Worm (Caenorhabditis elegans) whole organism, early embryonic: ENCODE measurements around the gene eol-1.

Source experiments
- B0310.2 ChIP-seq: sonication (generic microtip); optimal IDR thresholded peaks from 2 replicates; lab custom pipeline; 2016; ENCODE audit warnings: mild to moderate bottlenecking, missing genetic modification characterization, missing compliant biosample characterization
- F13C5.2 ChIP-seq: sonication (generic microtip); optimal IDR thresholded peaks from 2 replicates; lab custom pipeline; 2017; ENCODE audit warnings: mild to moderate bottlenecking, missing genetic modification characterization, inconsistent platforms, missing compliant biosample characterization
- aly-1 ChIP-seq: sonication (generic microtip); optimal IDR thresholded peaks from 2 replicates; lab custom pipeline; 2016; ENCODE audit warnings: missing genetic modification characterization, missing compliant biosample characterization
- ama-1 ChIP-seq: fragments of 150-350 bp; optimal IDR thresholded peaks from 2 replicates; lab custom pipeline; 2014
- ceh-13 ChIP-seq: fragments of 200-800 bp; sonication (Bioruptor generic); optimal IDR thresholded peaks from 2 replicates; lab custom pipeline; 2018; ENCODE audit warnings: mild to moderate bottlenecking, missing genetic modification characterization, missing compliant biosample characterization
- ceh-36 ChIP-seq: sonication (generic microtip); optimal IDR thresholded peaks from 2 replicates; lab custom pipeline; 2016; ENCODE audit warnings: missing genetic modification characterization, inconsistent platforms, missing compliant biosample characterization
- ets-7 ChIP-seq: sonication (generic microtip); optimal IDR thresholded peaks from 2 replicates; lab custom pipeline; 2016; ENCODE audit warnings: missing genotype, missing genetic modification characterization, missing compliant biosample characterization
- flt-1 ChIP-seq: fragments of 200-800 bp; sonication (Bioruptor generic); IDR thresholded peaks from 2 replicates; pipeline ENCODE4 v1.3.6; 2022; ENCODE audit warnings: missing genetic modification characterization, missing compliant biosample characterization
- hmbx-1 ChIP-seq: sonication (generic microtip); optimal IDR thresholded peaks from 2 replicates; lab custom pipeline; 2016; ENCODE audit warnings: mild to moderate bottlenecking, missing genetic modification characterization, missing compliant biosample characterization
- hmg-4 ChIP-seq: fragments of 200-800 bp; sonication (Bioruptor generic); optimal IDR thresholded peaks from 2 replicates; lab custom pipeline; 2018; ENCODE audit warnings: mild to moderate bottlenecking, missing genetic modification characterization, missing compliant biosample characterization
- hnd-1 ChIP-seq: sonication (generic microtip); optimal IDR thresholded peaks from 2 replicates; lab custom pipeline; 2016; ENCODE audit warnings: missing genetic modification characterization, missing compliant biosample characterization
- pes-1 ChIP-seq: fragments of 200-800 bp; sonication (Bioruptor generic); IDR thresholded peaks from 2 replicates; pipeline ENCODE4 v1.3.6; 2022; ENCODE audit warnings: missing genetic modification reagents, missing genetic modification characterization, missing compliant biosample characterization
- scrt-1 ChIP-seq: fragments of 200-800 bp; sonication (Bioruptor generic); IDR thresholded peaks from 2 replicates; pipeline ENCODE4 v1.3.6; 2022; ENCODE audit warnings: missing genetic modification characterization, missing compliant biosample characterization
- sea-1 ChIP-seq: fragments of 200-800 bp; sonication (Bioruptor generic); conservative IDR thresholded peaks from 2 replicates; pipeline ENCODE4 v1.3.6; 2022; ENCODE audit warnings: missing genetic modification characterization, missing compliant biosample characterization
- tbx-11 ChIP-seq: fragments of 200-800 bp; sonication (Bioruptor generic); IDR thresholded peaks from 2 replicates; pipeline ENCODE4 v1.3.6; 2022; ENCODE audit warnings: missing genetic modification characterization, missing compliant biosample characterization
- tbx-37 ChIP-seq: fragments of 200-800 bp; sonication (Bioruptor generic); conservative IDR thresholded peaks from 2 replicates; pipeline ENCODE4 v1.3.6; 2022; ENCODE audit warnings: missing genetic modification reagents, missing genetic modification characterization, missing compliant biosample characterization
- tra-4 ChIP-seq: sonication (generic microtip); optimal IDR thresholded peaks from 2 replicates; lab custom pipeline; 2017; ENCODE audit warnings: missing genetic modification characterization, missing compliant biosample characterization

Gene eol-1

DNA sequence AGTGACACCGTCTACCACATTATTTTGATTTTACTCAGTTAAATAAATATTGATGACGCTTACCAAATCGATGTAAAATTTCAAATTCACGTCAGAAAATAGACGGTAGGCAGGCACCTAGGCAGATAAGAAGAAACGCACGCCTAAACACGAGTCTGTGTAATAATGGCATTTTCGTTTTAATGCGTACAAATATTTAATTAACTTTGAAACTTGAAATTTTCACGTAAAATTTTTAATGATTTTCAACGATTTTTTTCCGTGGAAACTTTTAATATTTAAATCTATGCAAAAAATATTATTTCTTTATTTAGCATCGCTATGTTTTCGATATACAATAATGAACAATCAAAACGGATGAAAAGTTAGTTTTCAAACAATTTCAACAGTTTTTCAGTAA is 49.5 kb downstream of the eol-1 start, which contains the start of gene C06B3.16:
TSS of gene C06B3.16 (plus strand) at position 301 of the 400 bp plus-strand sequence.
- no peak for TF ChIP-seq flt-1 (GFP tag; lab: Robert Waterston, UW)
- no peak for TF ChIP-seq tra-4 (tag; lab: Kevin White, UChicago)
- no peak for TF ChIP-seq pes-1 (GFP tag; lab: Robert Waterston, UW)
- no peak for TF ChIP-seq ceh-13
- no peak for TF ChIP-seq tbx-37 (GFP tag; lab: Robert Waterston, UW)
- no peak for TF ChIP-seq hmg-4
- no peak for TF ChIP-seq ama-1 (lab: Kevin White, UChicago)
- TF ChIP-seq aly-1 (tag; lab: Kevin White, UChicago), result no peak
- TF ChIP-seq B0310.2 (tag; lab: Kevin White, UChicago), result no peak
- no peak for TF ChIP-seq F13C5.2 (tag; lab: Kevin White, UChicago)
- TF ChIP-seq ets-7 (tag; lab: Kevin White, UChicago), result no peak
- TF ChIP-seq hnd-1 (tag; lab: Kevin White, UChicago), result no peak
- TF ChIP-seq tbx-11 (GFP tag; lab: Robert Waterston, UW), result no peak
- no peak for TF ChIP-seq hmbx-1 (tag; lab: Kevin White, UChicago)
- no peak for TF ChIP-seq sea-1
- no peak for TF ChIP-seq ceh-36 (tag; lab: Kevin White, UChicago)
- no peak for TF ChIP-seq scrt-1 (GFP tag; lab: Robert Waterston, UW)

DNA sequence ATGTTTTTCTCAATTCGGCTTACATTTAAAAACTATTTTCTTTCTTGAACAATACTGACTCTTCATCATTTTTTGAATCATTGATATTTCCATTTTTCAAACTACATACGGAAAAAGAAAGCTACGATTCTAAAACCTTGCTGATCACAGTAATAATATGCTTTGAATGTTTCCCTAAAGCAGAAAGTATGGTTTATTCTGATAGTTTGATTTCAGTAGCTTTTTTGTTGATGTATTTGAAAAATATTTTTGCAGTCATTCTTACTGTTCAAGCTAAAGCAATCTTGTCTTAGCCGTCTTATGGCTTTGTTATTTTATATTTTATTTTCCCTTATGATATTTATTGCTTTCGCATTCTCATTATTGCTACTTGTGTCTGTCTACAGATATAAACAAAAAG is 51.2 kb downstream of the eol-1 start, which contains the start of gene srxa-13:
TSS of gene srxa-13 (plus strand) at position 301 of the 400 bp plus-strand sequence.
- TF ChIP-seq flt-1 (GFP tag; lab: Robert Waterston, UW) (no peak), ets-7 (tag; lab: Kevin White, UChicago) (no peak)
